Worm (Caenorhabditis elegans) whole organism, mixed stage, embryonic: ENCODE data around the gene sre-35.
A peak's percentile ranks its signal among the peaks of the same experiment; 100 is the strongest.

Experiments
- M03D4.4 ChIP-seq: sonication (generic microtip); optimal IDR thresholded peaks from 2 replicates; lab custom pipeline; 2017; ENCODE audit warnings: mild to moderate bottlenecking, missing genetic modification characterization, missing compliant biosample characterization
- bed-3 ChIP-seq: fragments of 200-800 bp; sonication (Bioruptor generic); optimal IDR thresholded peaks from 3 replicates; lab custom pipeline; 2018; ENCODE audit warnings: mild to moderate bottlenecking, missing genetic modification characterization, moderate library complexity, missing compliant biosample characterization
- blmp-1 ChIP-seq: fragments of 150-350 bp; optimal IDR thresholded peaks from 2 replicates; lab custom pipeline; 2014; ENCODE audit warnings: missing biosample characterization, missing genetic modification characterization
- ceh-39 ChIP-seq: fragments of 150-350 bp; optimal IDR thresholded peaks from 2 replicates; lab custom pipeline; 2014; ENCODE audit warnings: missing biosample characterization, missing genetic modification characterization
- ceh-83 ChIP-seq: fragments of 200-800 bp; sonication (Bioruptor generic); optimal IDR thresholded peaks from 2 replicates; lab custom pipeline; 2018; ENCODE audit warnings: mild to moderate bottlenecking, missing genetic modification characterization, missing compliant biosample characterization
- ces-1 ChIP-seq: fragments of 150-350 bp; optimal IDR thresholded peaks from 2 replicates; lab custom pipeline; 2014; ENCODE audit warnings: missing biosample characterization, missing genetic modification reagents, missing genetic modification characterization
- drap-1 ChIP-seq: fragments of 200-800 bp; sonication (Bioruptor generic); optimal IDR thresholded peaks from 3 replicates; lab custom pipeline; 2018; ENCODE audit warnings: mild to moderate bottlenecking, missing genetic modification characterization, missing compliant biosample characterization
- elt-1 ChIP-seq: sonication (generic microtip); optimal IDR thresholded peaks from 2 replicates; lab custom pipeline; 2017; ENCODE audit warnings: missing genetic modification characterization, mild to moderate bottlenecking, missing compliant biosample characterization, antibody characterized with exemption, moderate library complexity, borderline replicate concordance; ENCODE audit not compliant: insufficient read depth
- flh-1 ChIP-seq: fragments of 200-800 bp; sonication (Bioruptor generic); optimal IDR thresholded peaks from 2 replicates; lab custom pipeline; 2018; ENCODE audit warnings: mild to moderate bottlenecking, missing genetic modification characterization, moderate library complexity, missing compliant biosample characterization
- ham-2 ChIP-seq: fragments of 200-800 bp; sonication (Bioruptor generic); optimal IDR thresholded peaks from 2 replicates; lab custom pipeline; 2018; ENCODE audit warnings: mild to moderate bottlenecking, missing genetic modification characterization, missing compliant biosample characterization
- hlh-1 ChIP-seq: fragments of 150-350 bp; optimal IDR thresholded peaks from 2 replicates; lab custom pipeline; 2014; ENCODE audit warnings: missing biosample characterization, missing genetic modification reagents, missing genetic modification characterization
- lin-13 ChIP-seq: fragments of 150-350 bp; optimal IDR thresholded peaks from 2 replicates; lab custom pipeline; 2014; ENCODE audit warnings: missing biosample characterization, missing genetic modification characterization
- lin-32 ChIP-seq: fragments of 200-800 bp; sonication (Bioruptor generic); optimal IDR thresholded peaks from 2 replicates; lab custom pipeline; 2018; ENCODE audit warnings: mild to moderate bottlenecking, missing genetic modification characterization, missing compliant biosample characterization
- lsy-2 ChIP-seq: fragments of 150-350 bp; optimal IDR thresholded peaks from 2 replicates; lab custom pipeline; 2014; ENCODE audit warnings: missing biosample characterization, missing genetic modification characterization
- mab-5 ChIP-seq: fragments of 150-350 bp; optimal IDR thresholded peaks from 2 replicates; lab custom pipeline; 2014; ENCODE audit warnings: missing biosample characterization, missing genetic modification characterization
- mep-1 ChIP-seq: fragments of 150-350 bp; optimal IDR thresholded peaks from 2 replicates; lab custom pipeline; 2017; ENCODE audit warnings: missing biosample characterization, missing genetic modification reagents, missing genetic modification characterization, inconsistent platforms
- mls-2 ChIP-seq: sonication (generic microtip); optimal IDR thresholded peaks from 2 replicates; lab custom pipeline; 2016; ENCODE audit warnings: mild to moderate bottlenecking, missing genetic modification characterization, moderate library complexity, missing compliant biosample characterization
- nhr-12 ChIP-seq: fragments of 150-350 bp; optimal IDR thresholded peaks from 2 replicates; lab custom pipeline; 2014; ENCODE audit warnings: missing biosample characterization, missing genetic modification characterization
- nhr-2 ChIP-seq: fragments of 150-350 bp; optimal IDR thresholded peaks from 2 replicates; lab custom pipeline; 2014; ENCODE audit warnings: missing biosample characterization, missing genetic modification characterization
- nhr-28 ChIP-seq: fragments of 150-350 bp; optimal IDR thresholded peaks from 2 replicates; lab custom pipeline; 2014; ENCODE audit warnings: missing biosample characterization, missing genetic modification characterization
- nhr-76 ChIP-seq: sonication (generic microtip); optimal IDR thresholded peaks from 2 replicates; lab custom pipeline; 2017; ENCODE audit warnings: missing biosample characterization, missing genetic modification characterization
- sem-2 ChIP-seq: fragments of 200-800 bp; sonication (Bioruptor generic); optimal IDR thresholded peaks from 2 replicates; lab custom pipeline; 2018; ENCODE audit warnings: mild to moderate bottlenecking, missing genetic modification characterization, missing compliant biosample characterization
- snpc-4 ChIP-seq: fragments of 150-350 bp; optimal IDR thresholded peaks from 2 replicates; lab custom pipeline; 2014; ENCODE audit warnings: missing biosample characterization, missing genetic modification characterization
- sptf-1 ChIP-seq: sonication (generic microtip); optimal IDR thresholded peaks from 2 replicates; lab custom pipeline; 2017; ENCODE audit warnings: mild to moderate bottlenecking, missing genetic modification characterization, moderate library complexity, missing compliant biosample characterization
- tbx-8 ChIP-seq: fragments of 200-800 bp; sonication (Bioruptor generic); optimal IDR thresholded peaks from 2 replicates; lab custom pipeline; 2018; ENCODE audit warnings: mild to moderate bottlenecking, missing genetic modification characterization, moderate library complexity, missing compliant biosample characterization
- unc-120 ChIP-seq: sonication (generic microtip); optimal IDR thresholded peaks from 2 replicates; lab custom pipeline; 2017; ENCODE audit warnings: missing genetic modification characterization, missing compliant biosample characterization; ENCODE audit not compliant: poor library complexity, severe bottlenecking
- unc-39 ChIP-seq: fragments of 150-350 bp; optimal IDR thresholded peaks from 2 replicates; lab custom pipeline; 2014; ENCODE audit warnings: missing biosample characterization, missing genetic modification characterization
- zip-8 ChIP-seq: fragments of 150-350 bp; optimal IDR thresholded peaks from 2 replicates; lab custom pipeline; 2014; ENCODE audit warnings: missing biosample characterization, missing genetic modification characterization

sre-35 gene

DNA sequence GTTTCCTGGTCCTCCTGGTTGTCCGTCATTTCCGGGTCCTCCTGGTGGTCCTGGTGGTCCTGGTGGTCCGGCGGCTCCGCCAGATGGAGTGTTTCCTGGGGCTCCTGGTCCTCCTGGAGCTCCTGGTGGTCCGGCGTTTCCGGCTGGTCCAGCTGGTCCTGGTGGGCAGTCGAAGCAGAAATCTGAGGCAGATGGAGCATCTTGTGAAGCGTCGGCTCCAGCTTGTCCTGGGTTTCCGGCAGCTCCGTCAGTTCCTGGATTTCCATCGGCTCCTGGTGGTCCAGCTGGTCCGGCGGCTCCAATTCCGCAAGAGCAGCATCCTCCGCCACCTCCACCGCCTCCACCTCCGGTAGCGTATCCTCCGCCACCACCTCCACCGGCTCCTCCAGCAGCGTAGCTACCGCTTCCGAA is 41.4 kb upstream of the sre-35 start:
- TF ChIP-seq ces-1 (no peak), lin-13 (no peak), elt-1 (tag; lab: Kevin White, UChicago) (no peak), flh-1 (no peak), unc-120 (no peak), mab-5 (tag; lab: Kevin White, UChicago) (no peak), tbx-8 (no peak)

DNA sequence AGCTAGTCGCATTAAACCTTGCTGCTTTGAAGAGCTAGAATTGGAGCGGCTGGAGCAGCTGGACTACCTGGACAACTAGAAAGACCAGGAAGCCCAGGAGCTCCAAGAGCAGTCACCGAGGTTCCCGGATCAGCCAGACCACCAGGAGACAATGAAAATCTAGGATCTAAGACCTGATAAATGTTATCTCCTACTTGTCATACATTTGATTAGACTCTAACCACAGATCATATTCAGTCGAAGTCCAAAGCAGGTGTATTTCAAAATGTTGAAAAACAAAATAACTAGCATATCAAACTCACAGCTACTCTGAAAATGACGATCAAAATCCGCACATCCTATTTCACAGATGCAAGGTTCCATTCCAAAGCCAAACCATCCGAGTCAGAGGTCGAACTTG is 39.3 kb upstream of the sre-35 start, which contains the start of gene srz-6:
Gene srz-6, plus strand, starts transcription at position 301 of the 400 bp plus-strand sequence.
- TF ChIP-seq unc-39 (tag; lab: Kevin White, UChicago) (no peak), hlh-1 (tag; lab: Kevin White, UChicago) (no peak), zip-8 (tag; lab: Kevin White, UChicago) (no peak), lin-32 (GFP tag; lab: Kevin White, UChicago) (no peak), snpc-4 (tag; lab: Kevin White, UChicago) (no peak)

DNA sequence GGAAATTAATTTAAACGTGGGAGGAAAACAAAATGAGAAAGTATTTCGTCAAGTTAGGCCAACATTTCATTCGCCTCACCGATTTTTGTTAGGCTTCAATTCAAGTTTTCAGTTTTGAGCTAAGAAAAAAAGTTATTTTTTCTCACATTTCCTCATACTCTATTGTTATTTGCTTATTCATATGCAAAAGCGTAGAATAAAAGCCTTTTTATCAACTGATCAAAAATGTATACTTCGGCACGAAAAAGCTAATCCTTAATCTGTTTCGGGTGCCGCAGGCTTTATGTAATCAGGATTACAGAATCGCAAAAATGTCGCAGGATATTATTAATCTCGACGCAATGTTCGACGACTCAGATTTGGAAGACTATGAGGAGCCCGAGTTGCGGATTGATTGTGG is 37.2 kb upstream of the sre-35 start, which contains the start of gene T21B4.15:
Gene T21B4.15, plus strand, starts transcription at position 301 of the 400 bp plus-strand sequence.
- no peak for TF ChIP-seq elt-1 (tag; lab: Kevin White, UChicago)
- no peak for TF ChIP-seq ham-2 (GFP tag; lab: Kevin White, UChicago)
- TF ChIP-seq unc-120: no peak
- TF ChIP-seq lsy-2 (tag; lab: Kevin White, UChicago): no peak
- TF ChIP-seq M03D4.4 (tag; lab: Kevin White, UChicago): no peak
- TF ChIP-seq mep-1 (tag; lab: Kevin White, UChicago): no peak
- TF ChIP-seq mls-2 (tag; lab: Kevin White, UChicago): no peak
- no peak for TF ChIP-seq drap-1
- TF ChIP-seq hlh-1 (tag; lab: Kevin White, UChicago): no peak
- no peak for TF ChIP-seq unc-39 (tag; lab: Kevin White, UChicago)
- no peak for TF ChIP-seq ces-1
- TF ChIP-seq bed-3 (GFP tag; lab: Kevin White, UChicago): no peak
- no peak for TF ChIP-seq sptf-1 (tag; lab: Kevin White, UChicago)
- no peak for TF ChIP-seq blmp-1 (tag; lab: Kevin White, UChicago)
- no peak for TF ChIP-seq ceh-39 (tag; lab: Kevin White, UChicago)

DNA sequence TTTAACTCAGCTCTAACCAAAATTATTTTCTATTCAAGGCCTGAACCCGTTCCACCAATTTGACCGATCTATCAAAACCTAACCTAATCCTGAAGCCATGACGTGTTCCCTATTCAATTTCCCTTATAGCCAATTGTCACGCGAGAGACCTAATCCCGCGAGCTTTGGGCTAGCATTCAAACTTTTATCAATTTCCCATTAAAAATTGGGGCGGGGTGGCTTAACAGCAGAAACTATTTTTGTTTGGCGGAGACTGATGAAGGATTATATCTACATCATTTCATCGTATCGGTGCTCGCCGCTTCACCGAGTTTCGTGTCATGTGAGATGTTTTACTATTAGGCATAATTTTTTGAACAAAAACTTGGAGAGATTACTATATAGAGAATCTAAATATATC is 36.2 kb upstream of the sre-35 start:
- TF ChIP-seq elt-1 (tag; lab: Kevin White, UChicago) (no peak), lin-32 (GFP tag; lab: Kevin White, UChicago) (no peak), snpc-4 (tag; lab: Kevin White, UChicago) (no peak), sptf-1 (tag; lab: Kevin White, UChicago) (no peak), ceh-83 (no peak), unc-120 (no peak), hlh-1 (tag; lab: Kevin White, UChicago) (no peak), ham-2 (GFP tag; lab: Kevin White, UChicago) (no peak), nhr-28 (tag; lab: Kevin White, UChicago) (no peak), ces-1 (no peak), drap-1 (no peak), ceh-39 (tag; lab: Kevin White, UChicago) (no peak)

DNA sequence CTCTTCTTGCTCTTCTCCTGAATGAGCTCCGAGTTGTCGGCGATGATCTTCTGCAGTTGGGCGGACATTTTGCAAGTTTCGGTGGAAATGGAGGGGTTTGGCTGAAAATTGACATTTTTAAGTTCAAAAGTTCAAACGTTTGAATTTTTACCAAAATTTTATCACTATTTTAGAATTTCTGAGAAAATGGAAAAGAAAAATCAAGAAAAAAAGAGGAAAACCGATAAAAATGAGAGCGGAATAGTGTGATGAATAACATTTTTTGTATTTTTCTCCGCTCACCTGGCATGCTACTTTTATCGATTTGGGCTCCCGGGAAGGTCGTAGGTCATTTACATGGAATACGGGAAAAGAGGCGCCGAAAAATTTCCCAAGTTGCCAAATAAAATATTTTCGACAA is 32.4 kb upstream of the sre-35 start, which contains the start of gene F15A4.10:
Gene F15A4.10, minus strand, starts transcription at position 101 of the 400 bp plus-strand sequence.
- TF ChIP-seq lin-32 (GFP tag; lab: Kevin White, UChicago) (no peak), ham-2 (GFP tag; lab: Kevin White, UChicago) (no peak), nhr-12 (no peak), M03D4.4 (tag; lab: Kevin White, UChicago) (no peak), tbx-8 (no peak), blmp-1 (tag; lab: Kevin White, UChicago) (no peak), flh-1 (no peak), nhr-76 (no peak), mab-5 (tag; lab: Kevin White, UChicago) (no peak), mep-1 (tag; lab: Kevin White, UChicago) (no peak), sem-2 (GFP tag; lab: Kevin White, UChicago) (no peak), hlh-1 (tag; lab: Kevin White, UChicago) (no peak), drap-1 (no peak), nhr-2 (tag; lab: Kevin White, UChicago) (no peak)

DNA sequence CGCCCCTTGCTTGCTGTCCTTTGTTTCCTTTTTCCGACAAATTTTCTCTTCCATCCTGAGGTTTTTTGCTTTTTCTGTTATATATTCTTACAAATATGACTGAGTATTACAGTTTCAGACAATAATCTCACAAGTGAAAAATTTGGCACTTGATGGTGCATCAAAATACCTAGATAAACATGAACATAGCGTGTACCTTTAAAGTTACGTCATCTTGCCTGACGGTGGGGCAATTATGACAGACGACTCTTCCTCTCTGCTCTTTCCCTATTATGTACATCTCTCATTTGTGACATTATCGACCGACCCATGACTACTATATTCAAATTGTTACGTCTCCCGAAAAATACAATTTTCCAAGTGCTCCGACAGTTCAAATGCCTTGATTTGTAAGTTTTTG is 30.0 kb upstream of the sre-35 start, which contains the start of gene fbxb-102:
Gene fbxb-102, plus strand, starts transcription at position 301 of the 400 bp plus-strand sequence.
- TF ChIP-seq zip-8 (tag; lab: Kevin White, UChicago) (peak; percentile 44), lin-32 (GFP tag; lab: Kevin White, UChicago) (no peak)
